Worm (Caenorhabditis elegans) whole organism, L4 larva: Measurements from ENCODE around the gene orc-2.

Experiments used
- D1046.2 ChIP-seq: fragments of 200-800 bp; sonication (Bioruptor generic); IDR thresholded peaks from 2 replicates; pipeline ENCODE4 v1.3.6; 2022; ENCODE audit warnings: missing genetic modification characterization, missing compliant biosample characterization
- F49E8.2 ChIP-seq: sonication (generic microtip); optimal IDR thresholded peaks from 2 replicates; lab custom pipeline; 2016; ENCODE audit warnings: missing compliant biosample characterization, mild to moderate bottlenecking, missing genetic modification characterization, borderline replicate concordance
- T26A8.4 ChIP-seq: fragments of 200-800 bp; sonication (Bioruptor generic); IDR thresholded peaks from 2 replicates; pipeline ENCODE4 v1.3.6; 2022; ENCODE audit warnings: missing genetic modification characterization, missing compliant biosample characterization
- Y5F2A.4 ChIP-seq: fragments of 200-800 bp; sonication (Bioruptor generic); optimal IDR thresholded peaks from 2 replicates; lab custom pipeline; 2018; ENCODE audit warnings: mild to moderate bottlenecking, missing genetic modification characterization, missing compliant biosample characterization
- ZK546.5 ChIP-seq, 2 experiments: sonication (generic microtip); optimal IDR thresholded peaks; 2 replicates each; lab custom pipeline; 2017; ENCODE audit warnings: missing biosample characterization in 2 of 2, missing genetic modification characterization in 2 of 2
- aly-2 ChIP-seq: sonication (generic microtip); optimal IDR thresholded peaks from 2 replicates; lab custom pipeline; 2018; ENCODE audit warnings: missing biosample characterization, missing genetic modification characterization
- arid-1 ChIP-seq: fragments of 200-800 bp; sonication (Bioruptor generic); conservative IDR thresholded peaks from 2 replicates; pipeline ENCODE4 v1.3.6; 2022; ENCODE audit warnings: missing genetic modification reagents, missing genetic modification characterization, missing compliant biosample characterization
- attf-4 ChIP-seq: sonication (generic microtip); optimal IDR thresholded peaks from 3 replicates; lab custom pipeline; 2017; ENCODE audit warnings: missing biosample characterization, missing genetic modification characterization
- ceh-28 ChIP-seq: fragments of 150-350 bp; optimal IDR thresholded peaks from 2 replicates; lab custom pipeline; 2014; ENCODE audit warnings: missing biosample characterization, missing genetic modification reagents, missing genetic modification characterization
- ceh-32 ChIP-seq: sonication (generic microtip); optimal IDR thresholded peaks from 2 replicates; lab custom pipeline; 2016; ENCODE audit warnings: mild to moderate bottlenecking, missing genetic modification characterization, missing compliant biosample characterization; ENCODE audit not compliant: poor library complexity
- ceh-44 ChIP-seq: fragments of 200-800 bp; sonication (Bioruptor generic); IDR thresholded peaks from 2 replicates; pipeline ENCODE4 v1.3.6; 2022; ENCODE audit warnings: missing genetic modification reagents, missing genetic modification characterization, missing compliant biosample characterization
- ceh-82 ChIP-seq: sonication (generic microtip); optimal IDR thresholded peaks from 2 replicates; lab custom pipeline; 2017; ENCODE audit warnings: missing biosample characterization, missing genetic modification characterization
- ces-1 ChIP-seq: fragments of 150-350 bp; sonication (generic microtip); optimal IDR thresholded peaks from 4 replicates; lab custom pipeline; 2014; ENCODE audit warnings: missing biosample characterization, missing genetic modification reagents, missing genetic modification characterization
- daf-12 ChIP-seq: fragments of 150-350 bp; optimal IDR thresholded peaks from 2 replicates; lab custom pipeline; 2014; ENCODE audit warnings: missing biosample characterization, missing genetic modification reagents, missing genetic modification characterization
- daf-16 ChIP-seq, 3 experiments: sonication (generic microtip); optimal IDR thresholded peaks; 2 replicates each; lab custom pipeline; 2016 to 2017; ENCODE audit warnings: missing genetic modification characterization in 3 of 3, missing genetic modification reagents in 3 of 3, mild to moderate bottlenecking in 2 of 3, missing compliant biosample characterization in 2 of 3, missing biosample characterization in 1 of 3, moderate library complexity in 1 of 3
- dmd-6 ChIP-seq: fragments of 200-800 bp; sonication (Bioruptor generic); IDR thresholded peaks from 2 replicates; pipeline ENCODE4 v1.3.6; 2022; ENCODE audit warnings: missing genetic modification reagents, missing genetic modification characterization, missing compliant biosample characterization
- dmd-9 ChIP-seq: fragments of 200-800 bp; sonication (Bioruptor generic); IDR thresholded peaks from 2 replicates; pipeline ENCODE4 v1.3.6; 2022; ENCODE audit warnings: missing genetic modification reagents, missing genetic modification characterization, missing compliant biosample characterization
- dpl-1 ChIP-seq: fragments of 150-350 bp; optimal IDR thresholded peaks from 2 replicates; lab custom pipeline; 2014; ENCODE audit warnings: missing biosample characterization, missing genetic modification reagents, missing genetic modification characterization
- dve-1 ChIP-seq: sonication (generic microtip); optimal IDR thresholded peaks from 2 replicates; lab custom pipeline; 2017; ENCODE audit warnings: antibody characterized with exemption, mild to moderate bottlenecking, missing genetic modification characterization, missing compliant biosample characterization; ENCODE audit not compliant: insufficient read depth
- hlh-11 ChIP-seq: fragments of 200-800 bp; sonication (Bioruptor generic); optimal IDR thresholded peaks from 2 replicates; lab custom pipeline; 2018; ENCODE audit warnings: mild to moderate bottlenecking, missing genetic modification characterization, missing compliant biosample characterization
- hlh-30 ChIP-seq: sonication (generic microtip); optimal IDR thresholded peaks from 2 replicates; lab custom pipeline; 2017; ENCODE audit warnings: antibody characterized with exemption, mild to moderate bottlenecking, missing genetic modification characterization, missing compliant biosample characterization; ENCODE audit not compliant: insufficient read depth
- hmg-1.1 ChIP-seq: fragments of 200-800 bp; sonication (Bioruptor generic); IDR thresholded peaks from 2 replicates; pipeline ENCODE4 v1.3.6; 2022; ENCODE audit warnings: missing genetic modification reagents, missing genetic modification characterization, missing compliant biosample characterization
- lim-7 ChIP-seq: fragments of 200-800 bp; sonication (Bioruptor generic); IDR thresholded peaks from 2 replicates; pipeline ENCODE4 v1.3.6; 2022; ENCODE audit warnings: missing genetic modification characterization, missing compliant biosample characterization
- lir-3 ChIP-seq: sonication (generic microtip); optimal IDR thresholded peaks from 2 replicates; lab custom pipeline; 2016; ENCODE audit warnings: mild to moderate bottlenecking, missing genetic modification characterization, missing compliant biosample characterization
- lsy-2 ChIP-seq, 2 experiments: fragments of 150-350 bp in 1 of 2; sonication (generic microtip) in 1 of 2; optimal IDR thresholded peaks; 2 replicates each; lab custom pipeline; 2014 to 2017; ENCODE audit warnings: missing biosample characterization in 2 of 2, missing genetic modification characterization in 2 of 2
- madf-5 ChIP-seq, 2 experiments: fragments of 200-800 bp; sonication (Bioruptor generic); IDR thresholded peaks; 2 replicates each; pipeline ENCODE4 v1.3.6; 2022; ENCODE audit warnings: missing compliant biosample characterization in 2 of 2, missing genetic modification characterization in 2 of 2
- mdl-1 ChIP-seq, 2 experiments: fragments of 150-350 bp in 1 of 2; sonication (generic microtip) in 1 of 2; optimal IDR thresholded peaks; 2 replicates each; lab custom pipeline; 2014 to 2017; ENCODE audit warnings: missing biosample characterization in 2 of 2, missing genetic modification characterization in 2 of 2
- mep-1 ChIP-seq: fragments of 150-350 bp; sonication (generic microtip); optimal IDR thresholded peaks from 3 replicates; lab custom pipeline; 2014; ENCODE audit warnings: missing biosample characterization, missing genetic modification characterization
- mes-2 ChIP-seq: sonication (generic microtip); optimal IDR thresholded peaks from 2 replicates; lab custom pipeline; 2016; ENCODE audit warnings: missing genotype, mild to moderate bottlenecking, missing genetic modification characterization, missing compliant biosample characterization; ENCODE audit not compliant: poor library complexity, severe bottlenecking
- mxl-3 ChIP-seq: fragments of 200-800 bp; sonication (Bioruptor generic); optimal IDR thresholded peaks from 2 replicates; lab custom pipeline; 2018; ENCODE audit warnings: mild to moderate bottlenecking, missing genetic modification characterization, missing compliant biosample characterization
- nhr-11 ChIP-seq: fragments of 150-350 bp; optimal IDR thresholded peaks from 2 replicates; lab custom pipeline; 2014; ENCODE audit warnings: missing biosample characterization, missing genetic modification characterization
- nhr-28 ChIP-seq: fragments of 150-350 bp; optimal IDR thresholded peaks from 2 replicates; lab custom pipeline; 2014; ENCODE audit warnings: missing biosample characterization, missing genetic modification characterization
- nhr-42 ChIP-seq: fragments of 200-800 bp; sonication (Bioruptor generic); IDR thresholded peaks from 2 replicates; pipeline ENCODE4 v1.3.6; 2022; ENCODE audit warnings: missing genetic modification characterization, missing compliant biosample characterization
- nhr-48 ChIP-seq: sonication (generic microtip); optimal IDR thresholded peaks from 2 replicates; lab custom pipeline; 2016; ENCODE audit warnings: mild to moderate bottlenecking, missing genetic modification characterization, missing compliant biosample characterization
- nhr-76 ChIP-seq: fragments of 150-350 bp; optimal IDR thresholded peaks from 2 replicates; lab custom pipeline; 2014; ENCODE audit warnings: missing biosample characterization, missing genetic modification characterization
- nhr-77 ChIP-seq: fragments of 150-350 bp; optimal IDR thresholded peaks from 2 replicates; lab custom pipeline; 2014; ENCODE audit warnings: missing biosample characterization, missing genetic modification characterization
- pqm-1 ChIP-seq: sonication (generic microtip); optimal IDR thresholded peaks from 2 replicates; lab custom pipeline; 2017; ENCODE audit warnings: missing biosample characterization, missing genetic modification characterization
- rbr-2 ChIP-seq: sonication (generic microtip); optimal IDR thresholded peaks from 2 replicates; lab custom pipeline; 2016; ENCODE audit warnings: missing genotype, missing genetic modification characterization, missing compliant biosample characterization
- set-16 ChIP-seq: fragments of 200-800 bp; sonication (Bioruptor generic); IDR thresholded peaks from 2 replicates; pipeline ENCODE4 v1.3.6; 2022; ENCODE audit warnings: missing genetic modification reagents, missing genetic modification characterization, missing compliant biosample characterization
- snpc-1.2 ChIP-seq: fragments of 200-800 bp; sonication (Bioruptor generic); IDR thresholded peaks from 2 replicates; pipeline ENCODE4 v1.3.6; 2022; ENCODE audit warnings: missing genetic modification reagents, missing genetic modification characterization, missing compliant biosample characterization
- spr-1 ChIP-seq: sonication (generic microtip); optimal IDR thresholded peaks from 2 replicates; lab custom pipeline; 2016; ENCODE audit warnings: mild to moderate bottlenecking, missing genetic modification characterization, missing compliant biosample characterization
- spr-3 ChIP-seq: fragments of 200-800 bp; sonication (Bioruptor generic); optimal IDR thresholded peaks from 2 replicates; lab custom pipeline; 2018; ENCODE audit warnings: mild to moderate bottlenecking, missing genetic modification characterization, missing compliant biosample characterization
- unc-39 ChIP-seq: sonication (generic microtip); optimal IDR thresholded peaks from 2 replicates; lab custom pipeline; 2017; ENCODE audit warnings: missing biosample characterization, missing genetic modification characterization
- zag-1 ChIP-seq: fragments of 150-350 bp; optimal IDR thresholded peaks from 2 replicates; lab custom pipeline; 2014; ENCODE audit warnings: missing biosample characterization, missing genetic modification characterization
- zfp-2 ChIP-seq: sonication (generic microtip); optimal IDR thresholded peaks from 2 replicates; lab custom pipeline; 2016; ENCODE audit warnings: mild to moderate bottlenecking, missing genetic modification characterization, missing compliant biosample characterization
- zfp-3 ChIP-seq: fragments of 200-800 bp; sonication (Bioruptor generic); conservative IDR thresholded peaks from 2 replicates; pipeline ENCODE4 v1.3.6; 2022; ENCODE audit warnings: missing genetic modification reagents, missing genetic modification characterization, missing compliant biosample characterization
- ztf-11 ChIP-seq: fragments of 150-350 bp; optimal IDR thresholded peaks from 2 replicates; lab custom pipeline; 2014; ENCODE audit warnings: missing biosample characterization, missing genetic modification characterization

orc-2 gene

DNA sequence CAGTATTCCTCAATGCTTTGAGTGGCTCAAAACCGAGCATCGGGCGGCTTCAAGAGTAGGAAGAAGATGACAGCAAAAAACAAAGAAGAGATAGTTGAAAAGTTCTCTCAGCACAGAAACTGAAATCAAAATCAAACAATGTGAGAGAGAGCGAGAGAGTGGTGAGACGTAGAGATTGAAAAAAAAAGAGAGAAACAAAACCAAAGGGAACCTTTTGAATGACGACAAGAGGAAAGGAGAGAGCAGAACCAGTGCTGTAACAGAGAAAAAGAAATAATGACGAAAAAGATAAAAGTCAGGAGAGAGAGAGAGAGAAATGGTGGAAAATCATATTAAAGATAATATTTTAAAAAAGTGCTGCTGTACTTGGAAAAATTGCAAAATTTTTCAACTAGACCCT is 6.5 kb upstream of the orc-2 start:
- peak; percentile 53 for TF ChIP-seq mes-2 (tag; lab: Kevin White, UChicago)
- no peak for TF ChIP-seq mdl-1 (tag; optimal IDR thresholded peaks at IDR 0.05; lab: Kevin White, UChicago)
- TF ChIP-seq ces-1 (GFP tag; lab: Kevin White, UChicago), result no peak
- TF ChIP-seq madf-5 (GFP tag; IDR thresholded peaks at IDR 0.05; lab: Robert Waterston, UW), result no peak
- TF ChIP-seq hlh-11 (tag; lab: Kevin White, UChicago), result peak; percentile 51
- no peak for TF ChIP-seq mxl-3
- TF ChIP-seq hmg-1.1, result peak; percentile 65
- TF ChIP-seq spr-3 (GFP tag; lab: Kevin White, UChicago), result no peak
- TF ChIP-seq pqm-1 (tag; lab: Kevin White, UChicago), result peak; percentile 31
- TF ChIP-seq nhr-76 (tag; lab: Kevin White, UChicago), result no peak
- TF ChIP-seq spr-1 (tag; lab: Kevin White, UChicago), result no peak
- TF ChIP-seq daf-16 (GFP tag; optimal IDR thresholded peaks at IDR 0.05; lab: Kevin White, UChicago), result no peak
- TF ChIP-seq daf-16 (tag; optimal IDR thresholded peaks at IDR 0.05; lab: Kevin White, UChicago), result peak; percentile 44
- TF ChIP-seq lsy-2 (tag; optimal IDR thresholded peaks at IDR 0.05; lab: Kevin White, UChicago), result peak; percentile 4 to 76
- no peak for TF ChIP-seq dpl-1
- no peak for TF ChIP-seq aly-2
- TF ChIP-seq nhr-28 (tag; lab: Kevin White, UChicago), result peak; percentile 43
- TF ChIP-seq snpc-1.2 (GFP tag; lab: Robert Waterston, UW), result no peak
- peak; percentile 82 for TF ChIP-seq dve-1 (tag; lab: Kevin White, UChicago)
- TF ChIP-seq lim-7 (GFP tag; lab: Robert Waterston, UW), result no peak
- TF ChIP-seq mep-1 (tag; lab: Kevin White, UChicago), result peak; percentile 29
- no peak for TF ChIP-seq ceh-44 (GFP tag; lab: Robert Waterston, UW)
- TF ChIP-seq hlh-30 (tag; lab: Kevin White, UChicago), result peak; percentile 6
- no peak for TF ChIP-seq unc-39 (tag; lab: Kevin White, UChicago)
- TF ChIP-seq attf-4 (tag; lab: Kevin White, UChicago), result no peak
- TF ChIP-seq zag-1, result no peak
- TF ChIP-seq dmd-6 (GFP tag; lab: Robert Waterston, UW), result peak; percentile 51
- peak; percentile 19 for TF ChIP-seq nhr-77
- TF ChIP-seq nhr-11 (tag; lab: Kevin White, UChicago), result no peak

- no peak for TF ChIP-seq ceh-44 (GFP tag; lab: Robert Waterston, UW)
- peak; percentile 95 for TF ChIP-seq hlh-11 (tag; lab: Kevin White, UChicago)
- no peak for TF ChIP-seq ztf-11
- peak; percentile 96 for TF ChIP-seq mes-2 (tag; lab: Kevin White, UChicago)
- TF ChIP-seq nhr-48 (tag; lab: Kevin White, UChicago), result peak; percentile 90
- peak; percentile 99 for TF ChIP-seq dve-1 (tag; lab: Kevin White, UChicago)
- TF ChIP-seq lsy-2 (tag; optimal IDR thresholded peaks at IDR 0.05; lab: Kevin White, UChicago), result peak; percentile 100
- TF ChIP-seq F49E8.2 (tag; lab: Kevin White, UChicago), result peak; percentile 75
- TF ChIP-seq ceh-82 (tag; lab: Kevin White, UChicago), result no peak
- peak; percentile 94 for TF ChIP-seq spr-1 (tag; lab: Kevin White, UChicago)
- peak; percentile 7; the same call in 1 of the 2 replicates for TF ChIP-seq D1046.2 (GFP tag; lab: Robert Waterston, UW)
- TF ChIP-seq hlh-30 (tag; lab: Kevin White, UChicago), result peak; percentile 92
- peak; percentile 74 for TF ChIP-seq set-16
- no peak for TF ChIP-seq daf-12 (tag; lab: Kevin White, UChicago)
- peak; percentile 97 for TF ChIP-seq arid-1 (GFP tag; lab: Robert Waterston, UW)
- TF ChIP-seq madf-5 (GFP tag; IDR thresholded peaks at IDR 0.05; lab: Robert Waterston, UW), result no peak
- peak; percentile 94 for TF ChIP-seq nhr-42 (GFP tag; lab: Robert Waterston, UW)
- peak; percentile 60 for TF ChIP-seq Y5F2A.4 (GFP tag; lab: Kevin White, UChicago)
- peak in 1 of 2 experiments; percentile 20 for TF ChIP-seq ZK546.5 (tag; optimal IDR thresholded peaks at IDR 0.05; lab: Kevin White, UChicago)
- TF ChIP-seq spr-3 (GFP tag; lab: Kevin White, UChicago), result peak; percentile 92
- no peak for TF ChIP-seq aly-2
- peak; percentile 86 for TF ChIP-seq zfp-3 (GFP tag; lab: Robert Waterston, UW)
- TF ChIP-seq zag-1, result peak; percentile 34
- peak; percentile 74 for TF ChIP-seq zfp-2 (tag; lab: Kevin White, UChicago)
- TF ChIP-seq rbr-2 (tag; lab: Kevin White, UChicago), result peak; percentile 95
- peak; percentile 93 for TF ChIP-seq dmd-9 (GFP tag; lab: Robert Waterston, UW)
- TF ChIP-seq lir-3 (tag; lab: Kevin White, UChicago), result peak; percentile 55
- peak; percentile 81 for TF ChIP-seq ceh-32
- no peak for TF ChIP-seq unc-39 (tag; lab: Kevin White, UChicago)
- TF ChIP-seq nhr-11 (tag; lab: Kevin White, UChicago), result peak; percentile 93
- TF ChIP-seq ceh-28, result peak; percentile 75
- TF ChIP-seq T26A8.4, result peak; percentile 98
Observed at ce11 chrII:10868670-10869246, 5.0 kb upstream of the orc-2 start, which contains the start of the genes gmps-1 and cap-2. gmps-1 (minus strand) TSS chrII:10868720. cap-2 (plus strand) TSS chrII:10869196.
